Fruit fly (Drosophila melanogaster): Measurements from ENCODE around the gene Sf3a2.

The Sf3a2 gene

dm6 chr3L:12796077-12796641 lies 17.7 kb downstream of the Sf3a2 start:
- TF ChIP-seq rn (GFP tag; IDR thresholded peaks at IDR 0.05) (no peak), fd96Ca (GFP tag; IDR thresholded peaks at IDR 0.05) (no peak), CG9948 (tag; optimal IDR thresholded peaks at IDR 0.05) (no peak), CG8159 (tag; optimal IDR thresholded peaks at IDR 0.05) (no peak)

- TF ChIP-seq CG15710 (tag; optimal IDR thresholded peaks at IDR 0.05) (no peak), CG10348 (GFP tag; IDR thresholded peaks at IDR 0.05) (no peak), CG4496 (GFP tag; IDR thresholded peaks at IDR 0.05) (peak; percentile 43; the same call in 1 of the 3 replicates)
Observed at dm6 chr3L:12794532-12794931, 19.3 kb downstream of the Sf3a2 start.

- TF ChIP-seq CG32121 (GFP tag; IDR thresholded peaks at IDR 0.05): peak; percentile 42
- TF ChIP-seq gl (tag; optimal IDR thresholded peaks at IDR 0.05): peak; percentile 74
- TF ChIP-seq D1 (tag; optimal IDR thresholded peaks at IDR 0.05): peak; percentile 91
- TF ChIP-seq CG10348 (GFP tag; IDR thresholded peaks at IDR 0.05): 0 out of 2 replicates have a peak, but pooled peaks have one; percentile 40
- no peak for TF ChIP-seq rn (GFP tag; IDR thresholded peaks at IDR 0.05)
- 0 out of 3 replicates have a peak, but pooled peaks have one; percentile 23 for TF ChIP-seq fd96Ca (GFP tag; IDR thresholded peaks at IDR 0.05)
- TF ChIP-seq Pif1A (GFP tag; optimal IDR thresholded peaks at IDR 0.05): peak; percentile 85
- peak; percentile 84 for TF ChIP-seq CG8301 (tag; optimal IDR thresholded peaks at IDR 0.05)
- TF ChIP-seq Snoo (tag; optimal IDR thresholded peaks at IDR 0.05): peak; percentile 85
- TF ChIP-seq CG15710 (tag; optimal IDR thresholded peaks at IDR 0.05): peak; percentile 93
- TF ChIP-seq CG13204 (GFP tag; optimal IDR thresholded peaks at IDR 0.05): peak; percentile 71
- peak; percentile 80 for TF ChIP-seq CG14655 (GFP tag; optimal IDR thresholded peaks at IDR 0.05)
- TF ChIP-seq CG9948 (tag; optimal IDR thresholded peaks at IDR 0.05): peak; percentile 90
- TF ChIP-seq CG4496 (GFP tag; IDR thresholded peaks at IDR 0.05): peak; percentile 77
- TF ChIP-seq CG12605 (GFP tag; IDR thresholded peaks at IDR 0.05): peak; percentile 52
- peak; percentile 89 for TF ChIP-seq CG34367 (tag; optimal IDR thresholded peaks at IDR 0.05)
- TF ChIP-seq CG17806 (tag; optimal IDR thresholded peaks at IDR 0.05): peak; percentile 90
- TF ChIP-seq CG8159 (tag; optimal IDR thresholded peaks at IDR 0.05): peak; percentile 93
- peak; percentile 61 for TF ChIP-seq Ets98B (GFP tag; IDR thresholded peaks at IDR 0.05)
- TF ChIP-seq EcR (GFP tag; optimal IDR thresholded peaks at IDR 0.05): peak; percentile 78
- TF ChIP-seq Pif1B (GFP tag; optimal IDR thresholded peaks at IDR 0.05): peak; percentile 82
Observed at dm6 chr3L:12792933-12793448, 20.8 kb downstream of the Sf3a2 start.

dm6 chr3L:12791679-12792229 lies 22.1 kb downstream of the Sf3a2 start:
- TF ChIP-seq CG32121 (GFP tag; IDR thresholded peaks at IDR 0.05) (no peak), fd96Ca (GFP tag; IDR thresholded peaks at IDR 0.05) (no peak)

dm6 chr3L:12790783-12791678 lies 22.8 kb downstream of the Sf3a2 start:
- TF ChIP-seq CG12605 (GFP tag; IDR thresholded peaks at IDR 0.05) (peak; percentile 34; the same call in 1 of the 2 replicates), D1 (tag; optimal IDR thresholded peaks at IDR 0.05) (peak; percentile 43), CG13204 (GFP tag; optimal IDR thresholded peaks at IDR 0.05) (no peak), Pif1B (GFP tag; optimal IDR thresholded peaks at IDR 0.05) (peak; percentile 13)

dm6 chr3L:12789875-12790373 lies 23.9 kb downstream of the Sf3a2 start, which contains the start of gene CG42709:
Gene CG42709, plus strand, starts transcription at chr3L:12790192.
- TF ChIP-seq CG12605 (GFP tag; IDR thresholded peaks at IDR 0.05) (peak; percentile 30; the same call in 1 of the 2 replicates), CG8301 (tag; optimal IDR thresholded peaks at IDR 0.05) (no peak), EcR (GFP tag; optimal IDR thresholded peaks at IDR 0.05) (peak; percentile 77), Ets98B (GFP tag; IDR thresholded peaks at IDR 0.05) (no peak; the same call in 1 of the 2 replicates), gl (tag; optimal IDR thresholded peaks at IDR 0.05) (peak; percentile 17), CG17806 (tag; optimal IDR thresholded peaks at IDR 0.05) (no peak), Pif1A (GFP tag; optimal IDR thresholded peaks at IDR 0.05) (peak; percentile 45), Pif1B (GFP tag; optimal IDR thresholded peaks at IDR 0.05) (peak; percentile 57)
